Worm (Caenorhabditis elegans) whole organism, young adult: ENCODE data around the gene F42D1.4.

Source experiments
- B0336.3 ChIP-seq: fragments of 200-800 bp; sonication (Bioruptor generic); IDR thresholded peaks from 2 replicates; pipeline ENCODE4 v1.3.6; 2022; ENCODE audit warnings: missing genetic modification characterization, missing compliant biosample characterization
- C06A6.2 ChIP-seq: fragments of 200-800 bp; sonication (Bioruptor generic); conservative IDR thresholded peaks from 2 replicates; pipeline ENCODE4 v1.3.6; 2022; ENCODE audit warnings: missing genetic modification characterization, missing compliant biosample characterization
- C17E4.6 ChIP-seq: fragments of 200-800 bp; sonication (Bioruptor generic); IDR thresholded peaks from 2 replicates; pipeline ENCODE4 v1.3.6; 2022; ENCODE audit warnings: missing genetic modification reagents, missing genetic modification characterization, missing compliant biosample characterization
- F39B2.1 ChIP-seq: fragments of 200-800 bp; sonication (Bioruptor generic); IDR thresholded peaks from 2 replicates; pipeline ENCODE4 v1.3.6; 2022; ENCODE audit warnings: missing genetic modification reagents, missing genetic modification characterization, missing compliant biosample characterization
- F49E8.2 ChIP-seq: sonication (generic microtip); optimal IDR thresholded peaks from 3 replicates; lab custom pipeline; 2017; ENCODE audit warnings: missing genetic modification characterization, mild to moderate bottlenecking, missing compliant biosample characterization, antibody characterized with exemption, moderate library complexity; ENCODE audit not compliant: insufficient read depth
- K12H6.12 ChIP-seq: fragments of 200-800 bp; sonication (Bioruptor generic); optimal IDR thresholded peaks from 2 replicates; lab custom pipeline; 2018; ENCODE audit warnings: mild to moderate bottlenecking, missing genetic modification characterization, missing compliant biosample characterization
- Y53F4B.3 ChIP-seq: fragments of 200-800 bp; sonication (Bioruptor generic); IDR thresholded peaks from 2 replicates; pipeline ENCODE4 v1.3.6; 2022; ENCODE audit warnings: missing genetic modification reagents, missing genetic modification characterization, missing compliant biosample characterization
- Y53G8AR.9 ChIP-seq: fragments of 200-800 bp; sonication (Bioruptor generic); conservative IDR thresholded peaks from 2 replicates; pipeline ENCODE4 v1.3.6; 2022; ENCODE audit warnings: missing genetic modification reagents, missing genetic modification characterization, missing compliant biosample characterization
- Y56A3A.18 ChIP-seq: fragments of 200-800 bp; sonication (Bioruptor generic); IDR thresholded peaks from 2 replicates; pipeline ENCODE4 v1.3.6; 2022; ENCODE audit warnings: missing genetic modification reagents, missing genetic modification characterization, missing compliant biosample characterization
- Y79H2A.3 ChIP-seq: fragments of 200-800 bp; sonication (Bioruptor generic); conservative IDR thresholded peaks from 2 replicates; pipeline ENCODE4 v1.3.6; 2022; ENCODE audit warnings: missing genetic modification reagents, missing genetic modification characterization, missing compliant biosample characterization
- aptf-3 ChIP-seq: fragments of 200-800 bp; sonication (Bioruptor generic); IDR thresholded peaks from 2 replicates; pipeline ENCODE4 v1.3.6; 2022; ENCODE audit warnings: missing genetic modification characterization, missing compliant biosample characterization
- athp-1 ChIP-seq: sonication (generic microtip); optimal IDR thresholded peaks from 2 replicates; lab custom pipeline; 2017; ENCODE audit warnings: mild to moderate bottlenecking, missing genetic modification characterization, missing compliant biosample characterization
- attf-6 ChIP-seq: fragments of 200-800 bp; sonication (Bioruptor generic); IDR thresholded peaks from 2 replicates; pipeline ENCODE4 v1.3.6; 2022; ENCODE audit warnings: missing genetic modification reagents, missing genetic modification characterization, missing compliant biosample characterization
- bed-1 ChIP-seq: fragments of 200-800 bp; sonication (Bioruptor generic); IDR thresholded peaks from 2 replicates; pipeline ENCODE4 v1.3.6; 2022; ENCODE audit warnings: missing genetic modification reagents, missing genetic modification characterization, missing compliant biosample characterization
- bed-2 ChIP-seq: fragments of 200-800 bp; sonication (Bioruptor generic); IDR thresholded peaks from 2 replicates; pipeline ENCODE4 v1.3.6; 2022; ENCODE audit warnings: missing genetic modification reagents, missing genetic modification characterization, missing compliant biosample characterization
- cebp-1 ChIP-seq, 2 experiments: fragments of 200-800 bp in 1 of 2; sonication (Bioruptor generic) in 1 of 2; sonication (generic microtip) in 1 of 2; IDR thresholded peaks in 1 of 2; optimal IDR thresholded peaks in 1 of 2; 2 replicates each; pipeline versions ENCODE4 v1.3.6 to Lab custom; 2017 to 2022; ENCODE audit warnings: missing compliant biosample characterization in 2 of 2, missing genetic modification characterization in 2 of 2, mild to moderate bottlenecking in 1 of 2, missing genetic modification reagents in 1 of 2, moderate library complexity in 1 of 2
- chd-7 ChIP-seq: sonication (generic microtip); optimal IDR thresholded peaks from 2 replicates; lab custom pipeline; 2016; ENCODE audit warnings: mild to moderate bottlenecking, missing genetic modification characterization, moderate library complexity, missing compliant biosample characterization
- dpl-1 ChIP-seq: fragments of 150-350 bp; optimal IDR thresholded peaks from 2 replicates; lab custom pipeline; 2014; ENCODE audit warnings: missing biosample characterization, missing genetic modification reagents, missing genetic modification characterization
- egl-18 ChIP-seq: fragments of 200-800 bp; sonication (Bioruptor generic); IDR thresholded peaks from 2 replicates; pipeline ENCODE4 v1.3.6; 2022; ENCODE audit warnings: missing genetic modification reagents, missing genetic modification characterization, missing compliant biosample characterization
- egl-44 ChIP-seq: fragments of 200-800 bp; sonication (Bioruptor generic); IDR thresholded peaks from 2 replicates; pipeline ENCODE4 v1.3.6; 2022; ENCODE audit warnings: missing genetic modification reagents, missing genetic modification characterization, missing compliant biosample characterization
- ets-4 ChIP-seq: fragments of 200-800 bp; sonication (Bioruptor generic); optimal IDR thresholded peaks from 2 replicates; lab custom pipeline; 2018; ENCODE audit warnings: mild to moderate bottlenecking, missing genetic modification characterization, missing compliant biosample characterization
- fkh-3 ChIP-seq: sonication (generic microtip); optimal IDR thresholded peaks from 2 replicates; lab custom pipeline; 2016; ENCODE audit warnings: mild to moderate bottlenecking, missing genetic modification characterization, missing compliant biosample characterization
- hlh-12 ChIP-seq: sonication (generic microtip); optimal IDR thresholded peaks from 2 replicates; lab custom pipeline; 2016; ENCODE audit warnings: missing genetic modification characterization, missing compliant biosample characterization
- let-526 ChIP-seq: fragments of 200-800 bp; sonication (Bioruptor generic); IDR thresholded peaks from 2 replicates; pipeline ENCODE4 v1.3.6; 2022; ENCODE audit warnings: missing genetic modification reagents, missing genetic modification characterization, missing compliant biosample characterization
- let-607 ChIP-seq, 2 experiments: fragments of 200-800 bp in 1 of 2; sonication (Bioruptor generic) in 1 of 2; sonication (generic microtip) in 1 of 2; optimal IDR thresholded peaks; 2 replicates each; lab custom pipeline; 2016 to 2018; ENCODE audit warnings: mild to moderate bottlenecking in 2 of 2, missing compliant biosample characterization in 2 of 2, missing genetic modification characterization in 2 of 2, moderate library complexity in 2 of 2, missing genotype in 1 of 2
- lin-26 ChIP-seq: fragments of 200-800 bp; sonication (Bioruptor generic); IDR thresholded peaks from 2 replicates; pipeline ENCODE4 v1.3.6; 2022; ENCODE audit warnings: missing genetic modification reagents, missing genetic modification characterization, missing compliant biosample characterization
- lin-35 ChIP-seq, 3 experiments: fragments of 150-350 bp in 2 of 3; sonication (generic microtip) in 1 of 3; optimal IDR thresholded peaks; 2 replicates each; lab custom pipeline; 2014 to 2018; ENCODE audit warnings: missing biosample characterization in 3 of 3, missing genetic modification characterization in 3 of 3, missing genetic modification reagents in 3 of 3
- madf-3 ChIP-seq: fragments of 200-800 bp; sonication (Bioruptor generic); IDR thresholded peaks from 2 replicates; pipeline ENCODE4 v1.3.6; 2022; ENCODE audit warnings: missing genetic modification reagents, missing genetic modification characterization, missing compliant biosample characterization
- madf-6 ChIP-seq: fragments of 200-800 bp; sonication (Bioruptor generic); IDR thresholded peaks from 2 replicates; pipeline ENCODE4 v1.3.6; 2022; ENCODE audit warnings: missing genetic modification reagents, missing genetic modification characterization, missing compliant biosample characterization
- mes-4 ChIP-seq: sonication (generic microtip); optimal IDR thresholded peaks from 2 replicates; lab custom pipeline; 2016; ENCODE audit warnings: missing genotype, missing genetic modification characterization, missing compliant biosample characterization
- mxl-1 ChIP-seq: sonication (generic microtip); optimal IDR thresholded peaks from 2 replicates; lab custom pipeline; 2016; ENCODE audit warnings: missing genetic modification characterization, missing compliant biosample characterization
- nfya-2 ChIP-seq: fragments of 200-800 bp; sonication (Bioruptor generic); IDR thresholded peaks from 2 replicates; pipeline ENCODE4 v1.3.6; 2022; ENCODE audit warnings: missing genetic modification reagents, missing genetic modification characterization, missing compliant biosample characterization
- nhr-120 ChIP-seq: fragments of 200-800 bp; sonication (Bioruptor generic); IDR thresholded peaks from 2 replicates; pipeline ENCODE4 v1.3.6; 2022; ENCODE audit warnings: missing genetic modification characterization, missing compliant biosample characterization
- rpc-1 ChIP-seq, 2 experiments: fragments of 150-350 bp in 1 of 2; sonication (generic microtip) in 1 of 2; optimal IDR thresholded peaks; 2 replicates each; lab custom pipeline; 2014 to 2018; ENCODE audit warnings: missing biosample characterization in 1 of 2, missing genetic modification characterization in 1 of 2, missing genetic modification reagents in 1 of 2, missing genotype in 1 of 2
- somi-1 ChIP-seq: fragments of 200-800 bp; sonication (Bioruptor generic); optimal IDR thresholded peaks from 2 replicates; lab custom pipeline; 2018; ENCODE audit warnings: mild to moderate bottlenecking, missing genetic modification characterization, missing compliant biosample characterization
- sptf-2 ChIP-seq: fragments of 200-800 bp; sonication (Bioruptor generic); optimal IDR thresholded peaks from 2 replicates; lab custom pipeline; 2018; ENCODE audit warnings: mild to moderate bottlenecking, missing genetic modification characterization, missing compliant biosample characterization
- xnd-1 ChIP-seq: sonication (generic microtip); optimal IDR thresholded peaks from 2 replicates; lab custom pipeline; 2016; ENCODE audit warnings: missing genotype, missing genetic modification reagents, missing genetic modification characterization, missing compliant biosample characterization
- zfh-2 ChIP-seq: fragments of 200-800 bp; sonication (Bioruptor generic); conservative IDR thresholded peaks from 2 replicates; pipeline ENCODE4 v1.3.6; 2022; ENCODE audit warnings: missing genetic modification reagents, missing genetic modification characterization, missing compliant biosample characterization
- ztf-25 ChIP-seq: fragments of 200-800 bp; sonication (Bioruptor generic); IDR thresholded peaks from 2 replicates; pipeline ENCODE4 v1.3.6; 2022; ENCODE audit warnings: missing genetic modification reagents, missing genetic modification characterization, missing compliant biosample characterization
- ztf-28 ChIP-seq: fragments of 200-800 bp; sonication (Bioruptor generic); IDR thresholded peaks from 2 replicates; pipeline ENCODE4 v1.3.6; 2022; ENCODE audit warnings: missing genetic modification reagents, missing genetic modification characterization, missing compliant biosample characterization
- ztf-6 ChIP-seq: fragments of 200-800 bp; sonication (Bioruptor generic); IDR thresholded peaks from 2 replicates; pipeline ENCODE4 v1.3.6; 2022; ENCODE audit warnings: missing genetic modification reagents, missing genetic modification characterization, missing compliant biosample characterization

The F42D1.4 gene

DNA sequence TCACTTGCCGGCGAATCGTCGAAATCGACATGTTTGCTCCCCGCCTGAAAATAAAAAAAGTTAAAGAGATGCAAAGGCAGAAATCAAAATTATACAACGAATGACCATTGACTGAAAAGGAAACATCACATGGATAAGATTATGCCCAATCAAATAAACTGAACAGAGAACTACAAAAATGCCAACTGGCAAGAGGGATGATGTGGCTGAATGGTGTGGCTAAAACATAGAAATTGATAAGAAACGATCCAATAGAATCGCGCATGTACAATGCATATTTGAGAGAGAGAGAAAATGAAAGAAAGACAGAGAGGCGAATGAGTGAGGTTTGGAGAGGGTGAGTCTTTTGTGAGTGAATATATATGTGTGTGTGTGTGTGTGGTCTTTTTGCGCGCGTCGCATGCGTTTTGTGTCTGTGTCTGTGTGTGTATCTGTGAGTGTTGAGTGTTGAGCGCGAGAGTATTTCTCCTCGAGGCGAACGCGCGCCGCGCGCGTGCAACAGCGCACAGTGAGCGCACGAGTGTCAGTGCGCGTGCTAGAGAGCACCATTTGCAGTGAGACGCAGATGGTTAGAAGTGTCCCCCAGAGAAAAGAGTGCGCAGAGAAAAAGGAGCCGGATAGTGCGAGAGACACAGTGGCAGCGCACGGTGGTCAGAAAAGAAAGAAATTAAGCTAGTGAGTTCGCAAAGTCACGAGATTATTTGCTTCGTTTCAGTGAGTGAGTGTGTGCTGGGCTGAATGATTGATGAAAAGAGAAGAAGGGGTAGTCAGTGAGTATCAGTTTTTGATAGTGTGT lies 11.6 kb downstream of the F42D1.4 start, which contains the start of gene epn-1 (continued):
- TF ChIP-seq F49E8.2 (tag; lab: Kevin White, UChicago) = no peak
- TF ChIP-seq Y53G8AR.9 = peak; percentile 95
- no peak for TF ChIP-seq rpc-1 (optimal IDR thresholded peaks at IDR 0.05; lab: Kevin White, UChicago)
- no peak for TF ChIP-seq rpc-1 (tag; optimal IDR thresholded peaks at IDR 0.05; lab: Kevin White, UChicago)
- peak; percentile 95 for TF ChIP-seq egl-44 (GFP tag; lab: Robert Waterston, UW)
- TF ChIP-seq fkh-3 (tag; lab: Kevin White, UChicago) = peak; percentile 30
- peak in 1 of 3 experiments; percentile 90 for TF ChIP-seq lin-35 (GFP tag; optimal IDR thresholded peaks at IDR 0.05; lab: Kevin White, UChicago)
- no peak for TF ChIP-seq hlh-12 (tag; lab: Kevin White, UChicago)
- TF ChIP-seq ztf-28 (GFP tag; lab: Robert Waterston, UW) = no peak
- TF ChIP-seq nfya-2 (GFP tag; lab: Robert Waterston, UW) = no peak
- peak; percentile 100 for TF ChIP-seq zfh-2
- no peak for TF ChIP-seq attf-6 (GFP tag; lab: Robert Waterston, UW)
- TF ChIP-seq F39B2.1 = peak; percentile 77; the same call in 1 of the 2 replicates
- peak; percentile 85 for TF ChIP-seq madf-3
- TF ChIP-seq Y56A3A.18 = peak; percentile 50; the same call in 1 of the 2 replicates
- TF ChIP-seq nhr-120 (GFP tag; lab: Robert Waterston, UW) = 0 out of 2 replicates have a peak, but pooled peaks have one; percentile 40
- no peak for TF ChIP-seq bed-1 (GFP tag; lab: Robert Waterston, UW)
- TF ChIP-seq C06A6.2 (GFP tag; lab: Robert Waterston, UW) = peak; percentile 94
- TF ChIP-seq egl-18 (GFP tag; lab: Robert Waterston, UW) = peak; percentile 92
- peak; percentile 79; the same call in 1 of the 2 replicates for TF ChIP-seq bed-2
- peak; percentile 87 for TF ChIP-seq let-526 (GFP tag; lab: Robert Waterston, UW)
- peak; percentile 98 for TF ChIP-seq B0336.3 (GFP tag; lab: Robert Waterston, UW)
- TF ChIP-seq K12H6.12 (tag; lab: Kevin White, UChicago) = peak; percentile 99
- TF ChIP-seq mes-4 (tag; lab: Kevin White, UChicago) = no peak
- peak; percentile 95 for TF ChIP-seq ets-4
- 0 out of 2 replicates have a peak, but pooled peaks have one; percentile 18 for TF ChIP-seq ztf-25
- TF ChIP-seq mxl-1 (tag; lab: Kevin White, UChicago) = peak; percentile 60
- TF ChIP-seq somi-1 = peak; percentile 98
- TF ChIP-seq sptf-2 (GFP tag; lab: Kevin White, UChicago) = peak; percentile 56
- 0 out of 2 replicates have a peak, but pooled peaks have one; percentile 21 for TF ChIP-seq madf-6 (GFP tag; lab: Robert Waterston, UW)
- no peak for TF ChIP-seq xnd-1 (tag; lab: Kevin White, UChicago)
- peak; percentile 96 for TF ChIP-seq athp-1 (tag; lab: Kevin White, UChicago)
- peak; percentile 99 for TF ChIP-seq chd-7 (tag; lab: Kevin White, UChicago)
- TF ChIP-seq C17E4.6 = 0 out of 2 replicates have a peak, but pooled peaks have one; percentile 63
- no peak for TF ChIP-seq aptf-3 (GFP tag; lab: Robert Waterston, UW)
- TF ChIP-seq dpl-1 = no peak
- TF ChIP-seq, all 124 proteins: peak for 89

DNA sequence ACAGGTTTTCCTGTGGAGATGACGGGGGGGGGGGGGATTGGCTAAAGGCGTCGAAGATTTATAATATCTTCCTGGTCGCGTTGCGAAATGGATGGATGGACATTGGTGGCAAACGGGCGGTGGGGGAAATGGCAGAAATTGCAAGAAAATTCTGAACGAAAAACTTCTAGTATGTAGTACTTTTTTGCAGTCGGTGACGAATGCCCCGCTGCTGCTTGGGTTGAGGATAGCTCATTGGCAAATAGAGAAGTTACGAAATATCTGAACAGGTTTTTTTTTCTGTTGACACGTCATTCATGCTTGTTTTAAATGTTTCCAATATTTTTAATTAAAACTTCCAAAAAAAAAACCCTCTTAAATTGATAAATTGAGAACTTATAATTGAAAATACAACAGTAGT lies 12.5 kb downstream of the F42D1.4 start:
- TF ChIP-seq lin-26 = no peak
- TF ChIP-seq let-607 (tag; optimal IDR thresholded peaks at IDR 0.05; lab: Kevin White, UChicago) = no peak
- TF ChIP-seq Y53F4B.3 (GFP tag; lab: Robert Waterston, UW) = no peak
- TF ChIP-seq Y79H2A.3 (GFP tag; lab: Robert Waterston, UW) = no peak
- no peak for TF ChIP-seq ztf-6 (GFP tag; lab: Robert Waterston, UW)
- peak; percentile 62; the same call in 1 of the 2 replicates for TF ChIP-seq cebp-1 (GFP tag; IDR thresholded peaks at IDR 0.05; lab: Robert Waterston, UW)
- TF ChIP-seq cebp-1 (tag; optimal IDR thresholded peaks at IDR 0.05; lab: Kevin White, UChicago) = peak; percentile 86
- TF ChIP-seq, all 124 proteins: peak for 1
